Fruit fly (Drosophila melanogaster): Measurements from ENCODE around the gene CG31220.

- no peak for TF ChIP-seq Myc (optimal IDR thresholded peaks at IDR 0.05)
- no peak for TF ChIP-seq ttk (optimal IDR thresholded peaks at IDR 0.05)
- TF ChIP-seq insv (optimal IDR thresholded peaks at IDR 0.05): no peak
These were observed 35.3 kb upstream of the CG31220 start, which contains the start of gene CG16727 for dm6 chr3R:19612908-19613431.
